Fruit fly (Drosophila melanogaster) whole organism, embryonic: ENCODE data around the gene Desat2.
A peak's percentile ranks its signal among the peaks of the same experiment; 100 is the strongest.

ENCODE experiments used
- BEAF-32 ChIP-seq: fragments of 200-800 bp; sonication (Bioruptor generic); optimal IDR thresholded peaks from 3 replicates; lab custom pipeline; 2017; ENCODE audit warnings: missing biosample characterization, missing genetic modification characterization, mild to moderate bottlenecking, moderate library complexity, missing genetic modification reagents
- Bgb ChIP-seq: fragments of 200-800 bp; sonication (Bioruptor generic); IDR thresholded peaks from 2 replicates; pipeline ENCODE4 v1.3.6; 2022; ENCODE audit warnings: missing biosample characterization, missing genetic modification characterization; ENCODE audit not compliant: partially characterized antibody
- Bteb2 ChIP-seq: fragments of 200-800 bp; sonication (Bioruptor generic); optimal IDR thresholded peaks from 2 replicates; lab custom pipeline; 2016; ENCODE audit warnings: missing biosample characterization, missing genetic modification characterization
- CG10274 ChIP-seq: fragments of 200-800 bp; sonication (Bioruptor generic); optimal IDR thresholded peaks from 3 replicates; lab custom pipeline; 2017; ENCODE audit warnings: missing biosample characterization, mild to moderate bottlenecking, missing genetic modification characterization
- CG1603 ChIP-seq: fragments of 200-800 bp; sonication (Bioruptor generic); optimal IDR thresholded peaks from 2 replicates; lab custom pipeline; 2019; ENCODE audit warnings: missing biosample characterization, mild to moderate bottlenecking, missing genetic modification characterization, moderate library complexity
- CG16813 ChIP-seq: fragments of 200-800 bp; sonication (Bioruptor generic); IDR thresholded peaks from 3 replicates; pipeline ENCODE4 v1.3.6; 2022; ENCODE audit warnings: missing biosample characterization, missing genetic modification characterization; ENCODE audit not compliant: partially characterized antibody
- CG17186 ChIP-seq: fragments of 200-800 bp; sonication (Bioruptor generic); optimal IDR thresholded peaks from 3 replicates; lab custom pipeline; 2017; ENCODE audit warnings: missing biosample characterization, missing genetic modification reagents, missing genetic modification characterization
- CG17359 ChIP-seq: fragments of 200-800 bp; sonication (Bioruptor generic); optimal IDR thresholded peaks from 3 replicates; lab custom pipeline; 2018; ENCODE audit warnings: missing biosample characterization, mild to moderate bottlenecking, missing genetic modification characterization, moderate library complexity
- CG17568 ChIP-seq: fragments of 200-800 bp; sonication (Bioruptor generic); optimal IDR thresholded peaks from 2 replicates; lab custom pipeline; 2018; ENCODE audit warnings: missing biosample characterization, mild to moderate bottlenecking, missing genetic modification characterization, moderate library complexity
- CG2116 ChIP-seq: fragments of 200-800 bp; sonication (Bioruptor generic); optimal IDR thresholded peaks from 3 replicates; lab custom pipeline; 2018; ENCODE audit warnings: missing biosample characterization, mild to moderate bottlenecking, missing genetic modification characterization
- CG33213 ChIP-seq: fragments of 200-800 bp; sonication (Bioruptor generic); optimal IDR thresholded peaks from 3 replicates; lab custom pipeline; 2016; ENCODE audit warnings: missing biosample characterization, missing genetic modification characterization
- CG34224 ChIP-seq: fragments of 200-800 bp; sonication (Bioruptor generic); IDR thresholded peaks from 3 replicates; pipeline ENCODE4 v1.3.6; 2022; ENCODE audit warnings: missing biosample characterization, missing genetic modification characterization; ENCODE audit not compliant: partially characterized antibody
- CG43689 ChIP-seq: fragments of 200-800 bp; sonication (Bioruptor generic); IDR thresholded peaks from 2 replicates; pipeline ENCODE4 v1.3.6; 2022; ENCODE audit warnings: missing biosample characterization, missing genetic modification characterization
- CG7839 ChIP-seq: fragments of 200-800 bp; sonication (Bioruptor generic); optimal IDR thresholded peaks from 3 replicates; lab custom pipeline; 2018; ENCODE audit warnings: missing biosample characterization, mild to moderate bottlenecking, missing genetic modification characterization, moderate library complexity
- CG9797 ChIP-seq: fragments of 200-800 bp; sonication (Bioruptor generic); optimal IDR thresholded peaks from 3 replicates; lab custom pipeline; 2018; ENCODE audit warnings: missing biosample characterization, mild to moderate bottlenecking, missing genetic modification characterization
- CG9932 ChIP-seq: fragments of 200-800 bp; sonication (Bioruptor generic); IDR thresholded peaks from 2 replicates; pipeline ENCODE4 v1.3.6; 2022; ENCODE audit warnings: missing biosample characterization, missing genetic modification characterization
- Doc3 ChIP-seq: fragments of 200-800 bp; sonication (Bioruptor generic); IDR thresholded peaks from 3 replicates; pipeline ENCODE4 v1.3.6; 2022; ENCODE audit warnings: missing biosample characterization, missing genetic modification characterization; ENCODE audit not compliant: partially characterized antibody
- Dref ChIP-seq: fragments of 200-800 bp; sonication (Bioruptor generic); IDR thresholded peaks from 2 replicates; pipeline ENCODE4 v1.3.6; 2022; ENCODE audit warnings: missing biosample characterization, missing genetic modification characterization
- Gsc ChIP-seq: fragments of 200-800 bp; sonication (Bioruptor generic); IDR thresholded peaks from 2 replicates; pipeline ENCODE4 v1.3.6; 2022; ENCODE audit warnings: missing biosample characterization, missing genetic modification characterization
- HLHmδ ChIP-seq: fragments of 200-800 bp; sonication (Bioruptor generic); optimal IDR thresholded peaks from 2 replicates; lab custom pipeline; 2018; ENCODE audit warnings: missing biosample characterization, mild to moderate bottlenecking, missing genetic modification characterization, moderate library complexity
- HmgD ChIP-seq: fragments of 200-800 bp; sonication (Bioruptor generic); optimal IDR thresholded peaks from 3 replicates; lab custom pipeline; 2016; ENCODE audit warnings: missing biosample characterization, missing genetic modification characterization
- MESR4 ChIP-seq: fragments of 200-800 bp; sonication (Bioruptor generic); optimal IDR thresholded peaks from 2 replicates; lab custom pipeline; 2018; ENCODE audit warnings: missing biosample characterization, mild to moderate bottlenecking, missing genetic modification characterization, moderate library complexity
- Med ChIP-seq: fragments of 200-800 bp; sonication (Bioruptor generic); peaks from one replicate; lab custom pipeline; 2016; ENCODE audit warnings: missing biosample characterization, missing genetic modification characterization, mild to moderate bottlenecking, inconsistent platforms, moderate library complexity
- Myb ChIP-seq: fragments of 200-800 bp; sonication (Bioruptor generic); optimal IDR thresholded peaks from 2 replicates; lab custom pipeline; 2016; ENCODE audit warnings: missing biosample characterization, missing genetic modification characterization
- Nf-YA ChIP-seq: fragments of 200-800 bp; sonication (Bioruptor generic); IDR thresholded peaks from 2 replicates; pipeline ENCODE4 v1.3.6; 2022; ENCODE audit warnings: missing biosample characterization, missing genetic modification characterization
- Pdp1 ChIP-seq, 2 experiments: fragments of 200-800 bp; sonication (Bioruptor generic); optimal IDR thresholded peaks; 3 replicates each; lab custom pipeline; 2016; ENCODE audit warnings: missing biosample characterization in 2 of 2, missing genetic modification characterization in 2 of 2, mild to moderate bottlenecking in 1 of 2, moderate library complexity in 1 of 2
- Sry-δ ChIP-seq: fragments of 200-800 bp; sonication (Bioruptor generic); optimal IDR thresholded peaks from 2 replicates; lab custom pipeline; 2016; ENCODE audit warnings: missing biosample characterization, missing genetic modification characterization
- TFAM ChIP-seq: fragments of 200-800 bp; sonication (Bioruptor generic); optimal IDR thresholded peaks from 2 replicates; lab custom pipeline; 2017; ENCODE audit warnings: missing biosample characterization, missing genetic modification characterization, inconsistent platforms
- Xrp1 ChIP-seq: fragments of 200-800 bp; sonication (Bioruptor generic); IDR thresholded peaks from 2 replicates; pipeline ENCODE4 v1.3.6; 2022; ENCODE audit warnings: missing biosample characterization, missing genetic modification characterization
- bbx ChIP-seq: fragments of 200-800 bp; sonication (Bioruptor generic); IDR thresholded peaks from 2 replicates; pipeline ENCODE4 v1.3.6; 2022; ENCODE audit warnings: missing biosample characterization, missing genetic modification characterization; ENCODE audit not compliant: partially characterized antibody
- bigmax ChIP-seq: fragments of 200-800 bp; sonication (Bioruptor generic); optimal IDR thresholded peaks from 2 replicates; lab custom pipeline; 2018; ENCODE audit warnings: missing biosample characterization, mild to moderate bottlenecking, missing genetic modification characterization
- dysf ChIP-seq: fragments of 200-800 bp; sonication (Bioruptor generic); IDR thresholded peaks from 3 replicates; pipeline ENCODE4 v1.3.6; 2022; ENCODE audit warnings: missing biosample characterization, missing genetic modification characterization
- hbn ChIP-seq: fragments of 200-800 bp; sonication (Bioruptor generic); IDR thresholded peaks from 2 replicates; pipeline ENCODE4 v1.3.6; 2022; ENCODE audit warnings: missing biosample characterization, missing genetic modification characterization; ENCODE audit not compliant: partially characterized antibody
- her ChIP-seq: fragments of 200-800 bp; sonication (Bioruptor generic); optimal IDR thresholded peaks from 2 replicates; lab custom pipeline; 2016; ENCODE audit warnings: missing biosample characterization, missing genetic modification characterization
- inv ChIP-seq: fragments of 200-800 bp; sonication (Bioruptor generic); IDR thresholded peaks from 2 replicates; pipeline ENCODE4 v1.3.6; 2022; ENCODE audit warnings: missing biosample characterization, missing genetic modification characterization; ENCODE audit not compliant: partially characterized antibody
- ken ChIP-seq: fragments of 200-800 bp; sonication (Bioruptor generic); IDR thresholded peaks from 3 replicates; pipeline ENCODE4 v1.3.6; 2022; ENCODE audit warnings: missing biosample characterization, missing genetic modification characterization
- knrl ChIP-seq: fragments of 200-800 bp; sonication (Bioruptor generic); IDR thresholded peaks from 3 replicates; pipeline ENCODE4 v1.3.6; 2022; ENCODE audit warnings: missing biosample characterization, missing genetic modification characterization; ENCODE audit not compliant: partially characterized antibody
- lab ChIP-seq: fragments of 200-800 bp; sonication (Bioruptor generic); optimal IDR thresholded peaks from 3 replicates; lab custom pipeline; 2017; ENCODE audit warnings: missing biosample characterization, missing genetic modification characterization, mild to moderate bottlenecking, moderate library complexity, missing genetic modification reagents
- pb ChIP-seq: fragments of 200-800 bp; sonication (Bioruptor generic); optimal IDR thresholded peaks from 3 replicates; lab custom pipeline; 2016; ENCODE audit warnings: missing biosample characterization, missing genetic modification characterization
- pum ChIP-seq: fragments of 200-800 bp; sonication (Bioruptor generic); optimal IDR thresholded peaks from 2 replicates; lab custom pipeline; 2016; ENCODE audit warnings: missing biosample characterization, missing genetic modification characterization
- pzg ChIP-seq: fragments of 200-800 bp; sonication (Bioruptor generic); optimal IDR thresholded peaks from 3 replicates; lab custom pipeline; 2018; ENCODE audit warnings: missing biosample characterization, mild to moderate bottlenecking, missing genetic modification characterization, moderate library complexity
- salm ChIP-seq: fragments of 200-800 bp; sonication (Bioruptor generic); optimal IDR thresholded peaks from 2 replicates; lab custom pipeline; 2018; ENCODE audit warnings: missing biosample characterization, mild to moderate bottlenecking, missing genetic modification characterization
- scrt ChIP-seq: fragments of 200-800 bp; sonication (Bioruptor generic); optimal IDR thresholded peaks from 2 replicates; lab custom pipeline; 2018; ENCODE audit warnings: missing biosample characterization, mild to moderate bottlenecking, missing genetic modification characterization, moderate library complexity
- sd ChIP-seq: fragments of 200-800 bp; sonication (Bioruptor generic); optimal IDR thresholded peaks from 3 replicates; lab custom pipeline; 2018; ENCODE audit warnings: missing biosample characterization, mild to moderate bottlenecking, missing genetic modification characterization, moderate library complexity
- sna ChIP-seq: fragments of 200-800 bp; sonication (Bioruptor generic); IDR thresholded peaks from 2 replicates; pipeline ENCODE4 v1.3.6; 2022; ENCODE audit warnings: missing biosample characterization, missing genetic modification characterization; ENCODE audit not compliant: partially characterized antibody
- stwl ChIP-seq: fragments of 200-800 bp; sonication (Bioruptor generic); optimal IDR thresholded peaks from 3 replicates; lab custom pipeline; 2018; ENCODE audit warnings: missing biosample characterization, mild to moderate bottlenecking, missing genetic modification characterization, moderate library complexity
- trem ChIP-seq: fragments of 200-800 bp; optimal IDR thresholded peaks from 3 replicates; lab custom pipeline; 2019; ENCODE audit warnings: missing biosample characterization, mild to moderate bottlenecking, missing genetic modification characterization, moderate library complexity
- unc-4 ChIP-seq: fragments of 200-800 bp; sonication (Bioruptor generic); IDR thresholded peaks from 2 replicates; pipeline ENCODE4 v1.3.6; 2022; ENCODE audit warnings: missing biosample characterization, missing genetic modification characterization; ENCODE audit not compliant: partially characterized antibody

Gene Desat2

DNA sequence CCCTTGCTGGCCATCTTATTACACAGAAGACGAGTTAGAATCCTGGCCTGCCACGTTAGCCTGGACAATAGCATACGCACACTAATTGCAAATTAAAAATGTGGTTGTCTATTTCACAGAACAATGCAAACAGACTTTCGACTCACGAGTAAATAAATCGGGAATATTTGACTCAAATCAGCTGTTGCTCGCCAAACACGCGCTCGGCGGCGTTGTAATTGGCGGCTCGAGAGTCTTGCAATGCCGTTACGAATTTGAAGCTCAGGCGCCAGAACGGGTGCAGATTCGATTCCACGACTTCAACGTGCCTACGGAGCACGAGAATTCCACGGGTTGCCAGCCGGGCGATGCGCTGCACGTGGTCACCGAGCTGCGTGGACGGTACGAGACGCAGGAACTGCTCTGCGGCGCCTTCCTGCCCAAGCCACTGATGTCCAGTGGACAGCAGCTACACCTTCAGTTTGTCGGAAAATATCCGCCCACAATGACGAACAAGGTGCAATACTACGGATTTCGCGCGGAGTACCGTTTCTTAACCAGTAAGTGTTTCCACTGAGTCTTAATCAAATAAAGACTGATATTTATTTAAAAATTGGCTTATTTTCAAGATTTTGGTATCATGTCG is 34.3 kb upstream of the Desat2 start, which contains the start of gene DNAlig3 (continued):
- TF ChIP-seq unc-4 (peak; percentile 57), Myb (GFP tag; lab: Kevin White, UChicago) (peak; percentile 95), trem (tag; lab: Kevin White, UChicago) (peak; percentile 23), CG17186 (peak; percentile 77), CG34224 (GFP tag; lab: Robert Waterston, UW) (peak; percentile 57), CG7839 (tag; lab: Kevin White, UChicago) (no peak), inv (GFP tag; lab: Robert Waterston, UW) (peak; percentile 25; the same call in 1 of the 2 replicates), Gsc (GFP tag; lab: Robert Waterston, UW) (no peak), CG9932 (GFP tag; lab: Robert Waterston, UW) (no peak), Med (peak; percentile 42), bbx (GFP tag; lab: Robert Waterston, UW) (peak; percentile 63), pb (GFP tag; lab: Kevin White, UChicago) (no peak), sd (tag; lab: Kevin White, UChicago) (peak; percentile 29), CG43689 (GFP tag; lab: Robert Waterston, UW) (no peak), BEAF-32 (GFP tag; lab: Kevin White, UChicago) (peak; percentile 68), TFAM (GFP tag; lab: Kevin White, UChicago) (no peak), dysf (no peak), her (GFP tag; lab: Kevin White, UChicago) (peak; percentile 39), CG9797 (peak; percentile 17), scrt (peak; percentile 53), HmgD (peak; percentile 8), knrl (0 out of 3 replicates have a peak, but pooled peaks have one; percentile 28), Dref (peak; percentile 40; the same call in 1 of the 2 replicates), Bteb2 (no peak), Sry-δ (peak; percentile 22), CG10274 (no peak), HLHmδ (GFP tag; lab: Kevin White, UChicago) (peak; percentile 65), CG33213 (GFP tag; lab: Kevin White, UChicago) (no peak), salm (tag; lab: Kevin White, UChicago) (no peak), CG16813 (GFP tag; lab: Robert Waterston, UW) (peak; percentile 45; the same call in 1 of the 3 replicates), CG1603 (tag; lab: Kevin White, UChicago) (peak; percentile 64), Xrp1 (GFP tag; lab: Robert Waterston, UW) (no peak), Bgb (GFP tag; lab: Robert Waterston, UW) (peak; percentile 33; the same call in 1 of the 2 replicates), Pdp1 (GFP tag; optimal IDR thresholded peaks at IDR 0.05; lab: Kevin White, UChicago) (peak in 1 of 2 experiments; percentile 10), sna (peak; percentile 62), Doc3 (peak; percentile 61; the same call in 1 of the 3 replicates), pzg (GFP tag; lab: Kevin White, UChicago) (peak; percentile 68), pum (GFP tag; lab: Kevin White, UChicago) (no peak), ken (no peak), Nf-YA (GFP tag; lab: Robert Waterston, UW) (peak; percentile 23; the same call in 1 of the 2 replicates), MESR4 (GFP tag; lab: Kevin White, UChicago) (peak; percentile 23), CG2116 (GFP tag; lab: Kevin White, UChicago) (peak; percentile 32), stwl (peak; percentile 64), CG17359 (tag; lab: Kevin White, UChicago) (no peak), bigmax (GFP tag; lab: Kevin White, UChicago) (peak; percentile 8), hbn (GFP tag; lab: Robert Waterston, UW) (peak; percentile 48), lab (no peak), CG17568 (no peak)
